Worm (Caenorhabditis elegans): ENCODE results near the gene Y43F8C.11.

DNA sequence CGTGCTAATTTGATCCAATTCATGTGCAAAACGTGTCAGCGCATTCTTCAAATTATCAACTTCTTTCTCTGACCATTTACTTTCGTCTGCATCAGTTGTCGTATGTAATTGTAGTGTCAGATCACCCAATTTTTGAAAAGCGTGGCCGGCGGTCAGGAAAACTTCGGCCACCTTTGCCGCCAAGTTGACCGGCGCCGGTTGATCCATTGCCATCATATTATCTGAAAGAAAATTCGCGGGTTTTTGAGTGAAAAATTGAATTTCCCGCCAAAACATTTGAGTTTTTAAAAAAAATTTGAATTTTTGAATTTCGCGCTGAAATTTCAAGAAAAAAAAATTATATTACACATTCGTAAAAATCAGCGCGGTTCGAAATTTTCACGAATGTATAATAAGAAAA, 32.2 kb upstream of the Y43F8C.11 start:
- TF ChIP-seq nhr-28 (tag; optimal IDR thresholded peaks at IDR 0.05) (no peak), egl-5 (tag; optimal IDR thresholded peaks at IDR 0.05) (no peak), eor-1 (tag; optimal IDR thresholded peaks at IDR 0.05) (no peak), skn-1 (tag; optimal IDR thresholded peaks at IDR 0.05) (no peak), jun-1 (tag; optimal IDR thresholded peaks at IDR 0.05) (no peak), ceh-16 (tag; optimal IDR thresholded peaks at IDR 0.05) (no peak), ama-1 (optimal IDR thresholded peaks at IDR 0.05) (no peak)
